Worm (Caenorhabditis elegans) whole organism, L2 larva: ENCODE measurements around the gene his-2.

Experiments used
- F13H6.1 ChIP-seq: sonication (generic microtip); optimal IDR thresholded peaks from 2 replicates; lab custom pipeline; 2016; ENCODE audit warnings: missing genetic modification characterization, missing compliant biosample characterization
- aly-2 ChIP-seq: fragments of 150-350 bp; optimal IDR thresholded peaks from 2 replicates; lab custom pipeline; 2014; ENCODE audit warnings: missing biosample characterization, missing genetic modification characterization
- dmd-4 ChIP-seq: sonication (generic microtip); optimal IDR thresholded peaks from 2 replicates; lab custom pipeline; 2017; ENCODE audit warnings: missing biosample characterization, missing genetic modification characterization
- lin-11 ChIP-seq: fragments of 150-350 bp; sonication (generic microtip); optimal IDR thresholded peaks from 2 replicates; lab custom pipeline; 2014; ENCODE audit warnings: missing biosample characterization, missing genetic modification characterization, inconsistent platforms, mixed read lengths
- nhr-11 ChIP-seq: fragments of 150-350 bp; optimal IDR thresholded peaks from 2 replicates; lab custom pipeline; 2014; ENCODE audit warnings: missing biosample characterization, missing genetic modification characterization
- nhr-12 ChIP-seq: fragments of 150-350 bp; optimal IDR thresholded peaks from 2 replicates; lab custom pipeline; 2014; ENCODE audit warnings: missing biosample characterization, missing genetic modification characterization
- nhr-237 ChIP-seq: fragments of 150-350 bp; optimal IDR thresholded peaks from 2 replicates; lab custom pipeline; 2014; ENCODE audit warnings: missing biosample characterization, missing genetic modification characterization
- nhr-25 ChIP-seq: fragments of 150-350 bp; sonication (generic microtip); optimal IDR thresholded peaks from 3 replicates; lab custom pipeline; 2014; ENCODE audit warnings: missing biosample characterization, missing genetic modification characterization
- ztf-11 ChIP-seq: sonication (generic microtip); optimal IDR thresholded peaks from 2 replicates; lab custom pipeline; 2017; ENCODE audit warnings: missing biosample characterization, missing genetic modification characterization

DNA sequence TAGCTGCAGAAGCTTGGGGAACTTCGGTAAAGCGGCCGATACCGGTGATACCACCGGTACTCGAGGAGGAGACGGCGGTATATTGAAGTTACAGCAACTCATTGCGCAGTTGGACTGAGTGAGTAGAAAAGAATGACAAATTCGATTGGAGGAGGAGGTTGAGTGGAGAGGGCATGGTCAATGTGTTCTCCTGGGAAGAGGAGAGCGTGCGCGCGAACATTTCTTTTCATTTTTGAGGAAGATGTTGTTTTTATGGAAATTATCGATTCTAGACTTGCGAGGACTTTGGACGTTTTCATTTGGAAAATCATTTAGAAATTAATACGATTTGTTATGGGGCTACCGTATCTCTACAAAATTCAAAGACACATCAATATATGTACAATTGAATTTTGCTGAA is 12.8 kb downstream of the his-2 start:
- no peak for TF ChIP-seq dmd-4 (tag; lab: Kevin White, UChicago)
- TF ChIP-seq F13H6.1 (tag; lab: Kevin White, UChicago) = no peak
- no peak for TF ChIP-seq ztf-11 (tag; lab: Kevin White, UChicago)
- no peak for TF ChIP-seq lin-11 (tag; lab: Kevin White, UChicago)
- no peak for TF ChIP-seq nhr-12 (tag; lab: Kevin White, UChicago)
- no peak for TF ChIP-seq nhr-11
- TF ChIP-seq aly-2 (tag; lab: Kevin White, UChicago) = no peak
- TF ChIP-seq nhr-25 (tag; lab: Kevin White, UChicago) = no peak
- no peak for TF ChIP-seq nhr-237 (tag; lab: Kevin White, UChicago)
